Fruit fly (Drosophila melanogaster): Measurements from ENCODE around the gene CG2100.

The CG2100 gene

DNA sequence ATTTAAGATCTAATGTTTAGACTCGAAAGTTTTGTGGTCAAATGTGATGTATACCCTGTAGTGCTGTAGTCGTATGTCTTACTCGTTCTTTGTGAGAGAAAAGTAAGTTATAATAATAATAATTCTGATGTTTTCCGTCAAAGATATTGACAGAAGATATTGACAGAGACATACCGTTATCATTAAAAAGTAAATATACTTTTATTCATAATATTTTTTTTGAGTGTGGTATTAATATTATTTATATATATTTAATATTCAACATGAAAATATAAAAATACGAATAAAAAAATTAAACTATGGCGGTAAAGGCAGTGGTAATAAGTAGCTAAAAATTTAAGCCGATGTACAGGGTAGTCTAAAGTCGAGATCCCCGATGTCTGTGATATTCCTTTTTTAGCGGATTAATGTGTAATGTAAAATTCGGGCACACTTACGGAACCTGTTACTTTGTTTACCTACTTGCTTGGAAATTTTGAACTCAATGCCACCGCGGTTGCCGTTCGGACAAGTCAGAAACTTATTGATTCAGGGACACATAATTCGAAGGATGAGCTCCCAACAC lies at the start of gene CG2100, which contains the start of gene CG1236:
Gene CG2100 (minus strand): TSS at position 51 of the 565 bp plus-strand sequence.
Gene CG1236 (plus strand): TSS at position 444 of the 565 bp plus-strand sequence.
- TF ChIP-seq usp (GFP tag; optimal IDR thresholded peaks at IDR 0.05) (no peak), pan (optimal IDR thresholded peaks at IDR 0.05) (peak; percentile 90)

DNA sequence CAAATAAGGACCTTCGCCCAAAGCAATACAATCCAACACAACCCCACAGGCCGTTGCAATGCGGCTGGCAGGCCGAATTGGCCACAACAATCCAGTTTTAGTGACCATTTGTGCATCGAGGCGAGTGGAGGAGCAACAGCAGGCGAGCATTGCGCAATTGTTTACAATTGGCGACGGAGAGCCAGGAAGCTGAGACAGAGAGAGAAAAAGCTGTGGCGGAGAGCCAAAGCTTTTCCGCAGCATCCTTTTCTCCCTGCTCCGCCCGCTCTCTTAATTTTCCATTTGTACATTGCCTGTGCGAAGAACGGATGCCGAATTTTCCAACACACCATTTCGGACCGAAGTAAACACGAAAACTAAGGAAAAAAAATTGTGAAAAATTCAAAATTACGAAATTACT lies 45.3 kb upstream of the CG2100 start, which contains the start of gene kat-60L1:
Gene kat-60L1 (plus strand): TSS at position 301 of the 400 bp plus-strand sequence.
- TF ChIP-seq usp (GFP tag; optimal IDR thresholded peaks at IDR 0.05) (no peak), EcR (GFP tag; optimal IDR thresholded peaks at IDR 0.05) (no peak), CG8478 (optimal IDR thresholded peaks at IDR 0.05) (no peak), Dll (optimal IDR thresholded peaks at IDR 0.05) (no peak), pan (optimal IDR thresholded peaks at IDR 0.05) (no peak), psq (optimal IDR thresholded peaks at IDR 0.05) (no peak)

DNA sequence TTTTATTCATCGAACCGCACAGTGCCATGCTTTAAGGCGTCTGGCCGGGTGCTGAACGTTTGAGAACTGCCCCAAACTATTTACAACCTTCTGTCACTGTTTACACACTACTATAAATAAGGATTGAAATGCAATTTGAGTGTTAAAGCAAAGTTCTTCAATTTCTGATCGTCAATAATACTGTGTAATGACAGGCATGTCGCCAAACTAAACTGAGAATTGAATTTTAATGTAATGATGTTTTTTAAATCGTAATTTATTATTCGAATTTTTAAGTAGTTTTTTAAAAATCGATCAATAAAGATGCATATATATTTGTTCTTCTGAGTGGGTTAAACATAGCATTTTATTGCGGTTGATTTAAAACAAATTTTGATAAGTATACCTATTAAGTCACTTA lies 44.8 kb upstream of the CG2100 start, which contains the start of gene CG2082:
Gene CG2082 (minus strand): TSS at position 101 of the 400 bp plus-strand sequence.
- no peak for TF ChIP-seq pan (optimal IDR thresholded peaks at IDR 0.05)
- TF ChIP-seq usp (GFP tag; optimal IDR thresholded peaks at IDR 0.05): no peak
- TF ChIP-seq CG8478 (optimal IDR thresholded peaks at IDR 0.05): no peak
- TF ChIP-seq EcR (GFP tag; optimal IDR thresholded peaks at IDR 0.05): no peak
- TF ChIP-seq Dll (optimal IDR thresholded peaks at IDR 0.05): no peak
- TF ChIP-seq psq (optimal IDR thresholded peaks at IDR 0.05): no peak

DNA sequence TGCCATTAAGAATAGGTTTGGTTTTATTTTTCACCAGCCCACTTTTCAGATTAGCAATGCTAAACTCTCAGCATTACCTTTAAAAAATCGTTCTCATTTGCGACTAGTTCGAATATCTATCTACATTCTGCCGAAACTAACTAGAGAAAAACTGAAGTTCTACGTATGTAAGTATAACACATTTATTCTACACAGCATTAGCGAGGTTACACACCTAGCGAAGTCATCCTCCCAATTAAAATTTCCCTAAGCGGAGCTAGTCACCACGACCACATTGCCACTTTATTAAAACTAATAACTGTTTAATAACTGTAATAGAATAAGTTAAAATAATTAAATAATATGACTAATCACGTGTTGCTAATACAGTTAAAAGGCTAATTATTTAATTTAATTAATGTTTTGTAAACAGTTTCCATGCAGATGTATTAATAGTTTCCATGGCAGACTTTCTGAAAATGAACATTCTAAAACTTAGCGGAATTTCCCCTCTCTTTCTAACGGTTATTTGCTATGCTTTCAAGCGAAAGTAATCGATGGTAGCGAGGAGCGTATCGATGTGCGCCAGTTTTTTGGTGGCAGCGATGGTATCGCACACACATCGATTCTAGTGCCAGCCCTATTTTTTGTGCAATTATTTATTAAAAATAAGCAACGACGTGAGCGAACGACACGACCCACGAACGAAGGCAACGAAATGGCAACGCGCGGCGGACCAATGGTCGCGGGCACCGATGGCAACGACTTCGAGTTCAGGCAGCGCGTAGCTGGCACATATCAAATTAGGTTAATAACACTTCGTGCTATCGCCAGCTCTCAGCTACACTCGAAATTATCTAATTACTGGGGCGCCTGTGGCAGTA lies 42.8 kb upstream of the CG2100 start, which contains the start of gene jagn:
Gene jagn (plus strand): TSS at position 585 of the 863 bp plus-strand sequence.
- no peak for TF ChIP-seq psq (optimal IDR thresholded peaks at IDR 0.05)
- peak; percentile 65 for TF ChIP-seq Dll (optimal IDR thresholded peaks at IDR 0.05)
- no peak for TF ChIP-seq CG8478 (optimal IDR thresholded peaks at IDR 0.05)

DNA sequence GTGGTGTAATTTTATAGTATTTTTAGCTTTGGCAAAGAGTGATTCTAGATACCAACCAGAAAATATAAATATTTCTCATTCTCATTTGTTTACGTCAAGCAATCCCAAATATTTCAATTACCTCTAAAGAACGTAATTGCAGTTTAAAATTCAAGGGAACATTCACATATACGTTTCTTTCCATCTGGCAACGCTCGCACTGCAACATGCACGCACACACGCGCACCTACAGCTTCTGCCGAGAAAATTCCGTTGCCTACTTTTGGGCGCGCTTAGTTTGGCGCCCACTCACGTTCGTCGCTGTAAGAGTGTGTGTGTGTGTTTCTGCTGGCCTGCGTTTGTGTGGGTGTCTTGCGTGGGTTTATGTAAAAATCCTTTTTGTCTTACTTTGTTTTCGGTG lies 36.3 kb upstream of the CG2100 start:
- no peak for TF ChIP-seq usp (GFP tag; optimal IDR thresholded peaks at IDR 0.05)
- no peak for TF ChIP-seq Dll (optimal IDR thresholded peaks at IDR 0.05)
- no peak for TF ChIP-seq pan (optimal IDR thresholded peaks at IDR 0.05)
- TF ChIP-seq psq (optimal IDR thresholded peaks at IDR 0.05): no peak
- no peak for TF ChIP-seq CG8478 (optimal IDR thresholded peaks at IDR 0.05)
- no peak for TF ChIP-seq EcR (GFP tag; optimal IDR thresholded peaks at IDR 0.05)

DNA sequence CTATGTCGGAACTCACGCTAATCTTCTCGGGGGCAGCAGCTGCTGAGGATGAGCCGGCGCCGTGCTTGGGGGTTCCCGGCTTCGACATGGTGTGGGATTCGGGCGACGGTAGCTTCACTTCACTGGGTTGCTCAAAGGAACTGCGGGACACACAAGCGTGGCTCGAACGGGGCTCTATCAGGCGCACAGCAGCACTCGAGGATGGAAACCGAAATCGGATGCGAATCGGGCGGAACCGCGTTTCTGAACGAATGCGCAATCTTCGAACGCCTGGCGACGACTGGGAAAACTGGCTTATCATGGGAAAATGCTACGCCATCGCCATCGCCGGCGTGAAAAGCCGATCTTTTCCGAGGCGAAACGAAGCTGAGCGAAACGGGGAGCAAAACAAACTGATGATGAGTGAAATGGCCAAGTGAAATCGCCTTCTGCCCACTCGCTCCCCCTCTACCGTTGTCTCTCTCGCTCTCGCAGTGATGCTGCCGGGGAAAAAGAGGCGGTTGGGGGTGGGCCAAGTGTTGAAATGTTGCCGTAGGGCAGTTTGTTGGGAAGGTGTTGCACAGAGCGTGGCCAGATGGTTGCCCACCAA lies 35.6 kb upstream of the CG2100 start:
- TF ChIP-seq pan (optimal IDR thresholded peaks at IDR 0.05) (no peak), EcR (GFP tag; optimal IDR thresholded peaks at IDR 0.05) (no peak), Dll (optimal IDR thresholded peaks at IDR 0.05) (no peak), psq (optimal IDR thresholded peaks at IDR 0.05) (no peak), CG8478 (optimal IDR thresholded peaks at IDR 0.05) (no peak), usp (GFP tag; optimal IDR thresholded peaks at IDR 0.05) (no peak)

DNA sequence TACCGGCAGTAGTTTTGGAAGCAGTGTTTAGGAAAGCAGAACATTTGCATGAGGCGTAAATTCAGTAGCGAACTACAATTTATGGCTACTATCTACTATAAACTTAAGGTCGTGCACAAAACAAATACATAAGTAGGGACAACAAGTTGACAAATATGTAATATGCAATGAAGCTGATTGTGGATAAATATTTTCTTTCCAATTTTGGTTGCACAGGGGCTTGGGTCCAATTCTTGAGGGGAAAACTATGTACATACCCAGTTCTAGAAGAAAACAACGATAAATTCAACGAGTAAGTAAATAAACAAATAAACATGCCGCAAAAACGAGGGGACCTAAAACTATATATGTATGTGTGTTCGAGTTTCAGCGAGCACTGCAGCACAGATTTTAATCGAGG lies 24.8 kb upstream of the CG2100 start:
- TF ChIP-seq EcR (GFP tag; optimal IDR thresholded peaks at IDR 0.05) (no peak), usp (GFP tag; optimal IDR thresholded peaks at IDR 0.05) (no peak), psq (optimal IDR thresholded peaks at IDR 0.05) (no peak)

DNA sequence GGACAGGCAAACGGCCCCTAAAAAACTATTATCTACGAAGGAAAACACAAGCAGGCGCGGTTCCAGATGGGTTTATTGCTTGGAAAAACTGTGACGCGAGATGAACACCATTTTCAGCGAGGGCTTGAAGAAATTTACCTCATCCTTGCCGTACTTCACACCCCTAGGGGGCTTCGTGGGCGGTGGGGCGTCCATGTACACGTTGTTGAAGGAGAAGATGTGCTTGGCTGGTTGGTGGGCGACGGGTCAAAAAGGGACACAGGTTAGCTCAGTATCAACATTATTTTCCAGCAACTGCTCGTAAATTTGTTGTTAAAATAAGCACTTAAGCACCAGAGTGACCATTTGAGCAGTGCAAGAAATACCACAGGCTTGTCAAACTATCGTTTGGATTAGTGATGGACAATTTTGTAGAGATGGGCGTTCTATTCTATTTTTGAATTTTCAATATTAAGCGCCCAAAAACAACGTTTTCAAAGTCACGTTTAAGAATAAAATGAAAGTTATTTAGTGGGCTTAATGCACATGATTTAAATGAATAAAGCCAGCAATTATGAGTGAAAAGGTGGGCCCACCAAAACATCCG lies 22.6 kb upstream of the CG2100 start, which contains the start of gene Sec8:
Gene Sec8 (minus strand): TSS at position 374 of the 586 bp plus-strand sequence.
- no peak for TF ChIP-seq psq (optimal IDR thresholded peaks at IDR 0.05)

DNA sequence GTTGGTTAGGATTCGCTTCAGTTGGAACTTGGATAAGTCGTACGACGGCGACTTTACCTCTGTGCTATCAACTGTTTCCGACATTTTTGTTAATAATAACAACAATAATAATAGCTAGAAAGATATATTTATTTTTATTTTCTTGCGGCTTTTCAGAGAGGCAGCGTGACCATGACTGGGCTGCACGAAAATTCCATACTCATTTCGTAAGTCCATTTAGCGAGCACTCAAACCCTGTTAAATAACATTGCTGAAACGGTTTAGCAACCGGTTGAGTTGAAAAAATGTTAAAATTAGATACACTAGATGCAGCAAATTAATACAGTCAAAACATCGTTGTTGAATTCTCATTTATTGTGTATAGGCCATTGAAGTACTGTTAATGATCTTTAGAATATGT lies 18.4 kb upstream of the CG2100 start, which contains the start of gene Dcps:
Gene Dcps (minus strand): TSS at position 181 of the 400 bp plus-strand sequence.
- TF ChIP-seq psq (optimal IDR thresholded peaks at IDR 0.05) (no peak), pan (optimal IDR thresholded peaks at IDR 0.05) (no peak), CG8478 (optimal IDR thresholded peaks at IDR 0.05) (no peak), Dll (optimal IDR thresholded peaks at IDR 0.05) (no peak), EcR (GFP tag; optimal IDR thresholded peaks at IDR 0.05) (no peak), usp (GFP tag; optimal IDR thresholded peaks at IDR 0.05) (no peak)

DNA sequence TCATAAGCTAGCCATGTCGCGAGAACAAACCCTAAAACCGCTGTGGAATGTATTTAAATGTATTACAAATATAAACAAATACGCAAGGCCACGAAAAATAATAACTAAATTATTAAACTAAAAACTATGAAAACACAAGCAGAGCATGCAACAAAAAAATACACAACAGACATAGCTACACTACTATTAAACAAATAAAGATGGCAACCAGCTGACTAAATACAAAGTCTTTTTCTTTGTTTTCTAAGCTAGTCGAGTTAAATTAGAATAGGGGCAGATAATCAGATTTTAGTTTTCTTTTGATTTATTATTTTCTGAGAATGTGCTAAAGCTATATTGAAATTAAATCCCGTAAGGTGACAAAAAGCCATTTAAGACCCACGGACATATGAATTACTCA lies 10.5 kb upstream of the CG2100 start:
- no peak for TF ChIP-seq psq (optimal IDR thresholded peaks at IDR 0.05)
- TF ChIP-seq Dll (optimal IDR thresholded peaks at IDR 0.05): no peak
- TF ChIP-seq CG8478 (optimal IDR thresholded peaks at IDR 0.05): no peak
- no peak for TF ChIP-seq usp (GFP tag; optimal IDR thresholded peaks at IDR 0.05)
- no peak for TF ChIP-seq EcR (GFP tag; optimal IDR thresholded peaks at IDR 0.05)
- TF ChIP-seq pan (optimal IDR thresholded peaks at IDR 0.05): no peak

DNA sequence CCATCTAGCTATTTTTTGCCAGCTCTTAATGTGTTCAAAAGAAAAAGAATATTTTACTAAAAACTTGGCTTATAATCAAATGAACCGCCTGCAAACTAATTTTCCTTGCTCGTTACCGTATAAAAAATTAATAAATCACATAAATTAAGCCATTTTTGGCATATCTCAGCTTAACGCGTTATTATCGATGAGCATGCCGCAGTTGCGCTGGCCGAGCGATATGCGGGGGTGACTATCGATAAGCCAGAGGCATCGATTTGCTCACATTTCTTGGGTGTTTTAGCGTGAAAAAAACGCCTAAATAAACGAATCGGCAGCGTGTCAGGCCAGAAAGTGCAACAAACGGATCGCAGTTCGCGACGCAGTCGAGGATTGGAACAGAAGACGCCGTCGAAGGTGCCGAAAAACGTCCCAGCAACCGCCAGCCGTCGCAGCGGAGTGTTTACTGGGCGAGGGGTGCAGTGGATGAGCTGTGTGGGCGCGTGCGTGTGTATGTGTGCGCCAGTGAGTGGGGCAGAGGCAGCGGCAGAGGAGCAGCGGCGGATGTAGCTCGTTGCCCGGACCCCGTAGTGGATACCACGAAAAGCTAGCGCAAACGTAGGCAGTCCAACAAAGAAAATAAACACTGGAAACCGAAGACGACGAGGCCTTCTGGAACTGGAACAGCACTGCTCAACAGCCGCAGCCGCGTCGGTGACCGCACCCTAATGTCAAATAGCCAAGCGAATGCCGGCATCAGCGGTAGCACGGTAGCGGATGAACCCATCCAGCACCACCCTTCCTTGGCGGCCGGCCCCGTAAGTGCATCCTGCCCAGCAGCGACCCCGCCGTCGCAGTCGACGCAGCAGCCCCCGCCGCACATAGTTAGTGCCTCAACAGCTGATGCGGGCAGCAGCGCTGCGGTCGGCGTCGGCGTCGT lies 6.4 kb upstream of the CG2100 start, which contains the start of the genes Sym and Madm:
Gene Sym (minus strand): TSS at position 199 of the 919 bp plus-strand sequence.
Gene Madm (plus strand): TSS at position 233 of the 919 bp plus-strand sequence.
- TF ChIP-seq pan (optimal IDR thresholded peaks at IDR 0.05): no peak
- TF ChIP-seq usp (GFP tag; optimal IDR thresholded peaks at IDR 0.05): no peak
- TF ChIP-seq EcR (GFP tag; optimal IDR thresholded peaks at IDR 0.05): no peak
- no peak for TF ChIP-seq psq (optimal IDR thresholded peaks at IDR 0.05)
- no peak for TF ChIP-seq CG8478 (optimal IDR thresholded peaks at IDR 0.05)
- no peak for TF ChIP-seq Dll (optimal IDR thresholded peaks at IDR 0.05)
